Fruit fly (Drosophila melanogaster): ENCODE results near the gene Hex-t1.

Gene Hex-t1

dm6 chr3R:26433743-26434142 is 15.1 kb upstream of the Hex-t1 start:
- TF ChIP-seq Lpt (GFP tag; optimal IDR thresholded peaks at IDR 0.05) (no peak), Ets96B (tag; optimal IDR thresholded peaks at IDR 0.05) (no peak), CG11294 (GFP tag; IDR thresholded peaks at IDR 0.05) (no peak), Sox14 (GFP tag; optimal IDR thresholded peaks at IDR 0.05) (no peak), acj6 (GFP tag; optimal IDR thresholded peaks at IDR 0.05) (no peak), Met (GFP tag; optimal IDR thresholded peaks at IDR 0.05) (no peak), CG9139 (GFP tag; optimal IDR thresholded peaks at IDR 0.05) (no peak), CG6276 (GFP tag; optimal IDR thresholded peaks at IDR 0.05) (no peak), CG8632 (GFP tag; optimal IDR thresholded peaks at IDR 0.05) (no peak), CG1621 (tag; optimal IDR thresholded peaks at IDR 0.05) (no peak), Sox102F (GFP tag; optimal IDR thresholded peaks at IDR 0.05) (no peak), Hr39 (GFP tag; optimal IDR thresholded peaks at IDR 0.05) (no peak)

- TF ChIP-seq salr (GFP tag; optimal IDR thresholded peaks at IDR 0.05) (no peak), Sox102F (GFP tag; optimal IDR thresholded peaks at IDR 0.05) (no peak), CG10669 (GFP tag; optimal IDR thresholded peaks at IDR 0.05) (no peak), fd59A (GFP tag; optimal IDR thresholded peaks at IDR 0.05) (no peak), Eip78C (GFP tag) (no peak), topi (GFP tag; optimal IDR thresholded peaks at IDR 0.05) (no peak), Blimp-1 (GFP tag; optimal IDR thresholded peaks at IDR 0.05) (no peak), CG11902 (GFP tag; optimal IDR thresholded peaks at IDR 0.05) (no peak), vri (GFP tag; optimal IDR thresholded peaks at IDR 0.05) (no peak), CG6276 (GFP tag; optimal IDR thresholded peaks at IDR 0.05) (no peak), net (GFP tag; optimal IDR thresholded peaks at IDR 0.05) (no peak), spab (GFP tag; optimal IDR thresholded peaks at IDR 0.05) (no peak)
Measured at dm6 chr3R:26436001-26436400, 12.9 kb upstream of the Hex-t1 start.

- TF ChIP-seq acj6 (GFP tag; optimal IDR thresholded peaks at IDR 0.05) (peak; percentile 33), CG9139 (GFP tag; optimal IDR thresholded peaks at IDR 0.05) (no peak), CG6808 (GFP tag; optimal IDR thresholded peaks at IDR 0.05) (no peak), Met (GFP tag; optimal IDR thresholded peaks at IDR 0.05) (peak; percentile 58), CG32006 (GFP tag; optimal IDR thresholded peaks at IDR 0.05) (peak; percentile 62), salr (GFP tag; optimal IDR thresholded peaks at IDR 0.05) (peak in 1 of 2 experiments; percentile 29), Eip75B (GFP tag; optimal IDR thresholded peaks at IDR 0.05) (peak; percentile 36), CG8319 (GFP tag; optimal IDR thresholded peaks at IDR 0.05) (peak; percentile 12), svp (GFP tag) (peak; percentile 86), ss (GFP tag; optimal IDR thresholded peaks at IDR 0.05) (no peak), fd59A (GFP tag; optimal IDR thresholded peaks at IDR 0.05) (no peak), CG11294 (GFP tag; IDR thresholded peaks at IDR 0.05) (no peak), Gug (GFP tag; IDR thresholded peaks at IDR 0.05) (peak; percentile 59), fkh (GFP tag; optimal IDR thresholded peaks at IDR 0.05) (no peak), CG6792 (GFP tag; optimal IDR thresholded peaks at IDR 0.05) (peak; percentile 45), net (GFP tag; optimal IDR thresholded peaks at IDR 0.05) (peak; percentile 46), CG10631 (GFP tag; optimal IDR thresholded peaks at IDR 0.05) (peak; percentile 4), vri (GFP tag; optimal IDR thresholded peaks at IDR 0.05) (peak; percentile 3), CG4318 (GFP tag; optimal IDR thresholded peaks at IDR 0.05) (peak; percentile 23), achi (GFP tag; optimal IDR thresholded peaks at IDR 0.05) (peak; percentile 54), Ets21C (GFP tag; optimal IDR thresholded peaks at IDR 0.05) (peak; percentile 46), CG11902 (GFP tag; optimal IDR thresholded peaks at IDR 0.05) (peak; percentile 22), Sox14 (GFP tag; optimal IDR thresholded peaks at IDR 0.05) (peak; percentile 46), esn (GFP tag; optimal IDR thresholded peaks at IDR 0.05) (peak; percentile 65), CG8119 (GFP tag; IDR thresholded peaks at IDR 0.05) (peak; percentile 63; the same call in 2 of the 3 replicates), Ets96B (tag; optimal IDR thresholded peaks at IDR 0.05) (peak; percentile 31), CG15336 (GFP tag; IDR thresholded peaks at IDR 0.05) (peak; percentile 53), lz (GFP tag; optimal IDR thresholded peaks at IDR 0.05) (peak; percentile 52), CG6276 (GFP tag; optimal IDR thresholded peaks at IDR 0.05) (peak; percentile 23), Sox15 (GFP tag; optimal IDR thresholded peaks at IDR 0.05) (no peak), eg (GFP tag; IDR thresholded peaks at IDR 0.05) (peak; percentile 82), Sox102F (GFP tag; optimal IDR thresholded peaks at IDR 0.05) (peak; percentile 42), Hr39 (GFP tag; optimal IDR thresholded peaks at IDR 0.05) (peak; percentile 68), Lpt (GFP tag; optimal IDR thresholded peaks at IDR 0.05) (peak; percentile 57), Blimp-1 (GFP tag; optimal IDR thresholded peaks at IDR 0.05) (no peak), CG6854 (GFP tag; optimal IDR thresholded peaks at IDR 0.05) (no peak), pdm3 (GFP tag; optimal IDR thresholded peaks at IDR 0.05) (peak; percentile 63), Eip78C (GFP tag) (peak; percentile 81), spab (GFP tag; optimal IDR thresholded peaks at IDR 0.05) (peak; percentile 4), fd85E (GFP tag; optimal IDR thresholded peaks at IDR 0.05) (no peak), Smox (GFP tag; optimal IDR thresholded peaks at IDR 0.05) (peak; percentile 44)
Measured at dm6 chr3R:26436540-26436939, 12.3 kb upstream of the Hex-t1 start.
